Worm (Caenorhabditis elegans): Measurements from ENCODE around the gene W02H5.19.

The W02H5.19 gene

ce11 chrV:2614986-2615687, 23.6 kb upstream of the W02H5.19 start, which contains the start of gene F53E10.1 (continued):
- peak; percentile 20 for TF ChIP-seq unc-130 (tag; optimal IDR thresholded peaks at IDR 0.05)
- no peak for TF ChIP-seq jun-1 (tag; optimal IDR thresholded peaks at IDR 0.05)
- peak; percentile 26 for TF ChIP-seq elt-2 (tag; optimal IDR thresholded peaks at IDR 0.05)
- no peak for TF ChIP-seq lin-39 (tag; optimal IDR thresholded peaks at IDR 0.05)
- TF ChIP-seq vab-15 (tag; optimal IDR thresholded peaks at IDR 0.05) = no peak
- TF ChIP-seq hpl-2 (GFP tag; optimal IDR thresholded peaks at IDR 0.05) = no peak
- no peak for TF ChIP-seq ceh-63 (GFP tag; optimal IDR thresholded peaks at IDR 0.05)
- TF ChIP-seq skn-1 (tag; optimal IDR thresholded peaks at IDR 0.05) = peak; percentile 75
- TF ChIP-seq irx-1 (tag; optimal IDR thresholded peaks at IDR 0.05) = no peak
- TF ChIP-seq aha-1 (tag; optimal IDR thresholded peaks at IDR 0.05) = no peak
- TF ChIP-seq swsn-7 (tag; optimal IDR thresholded peaks at IDR 0.05) = peak; percentile 33
- TF ChIP-seq dsc-1 (tag; optimal IDR thresholded peaks at IDR 0.05) = no peak
- peak; percentile 47; the same call in 1 of the 2 replicates for TF ChIP-seq nhr-19 (GFP tag; conservative IDR thresholded peaks at IDR 0.05)
- TF ChIP-seq ceh-88 (GFP tag; IDR thresholded peaks at IDR 0.05) = no peak
- no peak for TF ChIP-seq hlh-4 (tag; optimal IDR thresholded peaks at IDR 0.05)
- no peak for TF ChIP-seq isw-1 (GFP tag; IDR thresholded peaks at IDR 0.05)
- no peak for TF ChIP-seq nhr-84 (tag; optimal IDR thresholded peaks at IDR 0.05)
- TF ChIP-seq ztf-11 (tag; optimal IDR thresholded peaks at IDR 0.05) = no peak
- no peak for TF ChIP-seq nhr-77 (tag; optimal IDR thresholded peaks at IDR 0.05)
- no peak for TF ChIP-seq lir-3 (tag; optimal IDR thresholded peaks at IDR 0.05; ENCODE audit: poor library complexity)
- TF ChIP-seq C34B4.2 (tag; optimal IDR thresholded peaks at IDR 0.05) = no peak
- TF ChIP-seq grh-1 (GFP tag; IDR thresholded peaks at IDR 0.05) = no peak
- no peak for TF ChIP-seq nhr-28 (tag; optimal IDR thresholded peaks at IDR 0.05)
- TF ChIP-seq nhr-20 (tag; optimal IDR thresholded peaks at IDR 0.05) = peak; percentile 84
- TF ChIP-seq Y116A8C.19 (tag; optimal IDR thresholded peaks at IDR 0.05; ENCODE audit: borderline replicate concordance) = no peak
- no peak for TF ChIP-seq fkh-4 (tag; optimal IDR thresholded peaks at IDR 0.05; ENCODE audit: borderline replicate concordance)
- no peak for TF ChIP-seq nhr-12 (tag; optimal IDR thresholded peaks at IDR 0.05)
- no peak for TF ChIP-seq C04F5.9 (tag; optimal IDR thresholded peaks at IDR 0.05)
- TF ChIP-seq xbp-1 (tag; optimal IDR thresholded peaks at IDR 0.05) = no peak
- peak in 1 of 2 experiments; percentile 54 for TF ChIP-seq mdl-1 (tag; optimal IDR thresholded peaks at IDR 0.05)
- TF ChIP-seq lin-15B (tag; optimal IDR thresholded peaks at IDR 0.05) = no peak
- no peak for TF ChIP-seq egl-13 (tag; optimal IDR thresholded peaks at IDR 0.05)
- peak; percentile 36 to 52 (median 51) for TF ChIP-seq dpl-1 (GFP tag; optimal IDR thresholded peaks at IDR 0.05)
- TF ChIP-seq tlp-1 (tag; optimal IDR thresholded peaks at IDR 0.05) = no peak
- no peak for TF ChIP-seq efl-3 (GFP tag; optimal IDR thresholded peaks at IDR 0.05)

- no peak for TF ChIP-seq ceh-82 (tag; optimal IDR thresholded peaks at IDR 0.05)
- no peak for TF ChIP-seq hpl-2 (GFP tag; optimal IDR thresholded peaks at IDR 0.05)
- no peak for TF ChIP-seq lin-39 (tag; optimal IDR thresholded peaks at IDR 0.05)
- TF ChIP-seq pqm-1 (tag; optimal IDR thresholded peaks at IDR 0.05) = no peak
- no peak for TF ChIP-seq rnt-1 (tag; optimal IDR thresholded peaks at IDR 0.05)
- no peak for TF ChIP-seq lin-35 (GFP tag; optimal IDR thresholded peaks at IDR 0.05)
- TF ChIP-seq nhr-11 (tag; optimal IDR thresholded peaks at IDR 0.05) = no peak
- no peak for TF ChIP-seq tbx-2 (tag; optimal IDR thresholded peaks at IDR 0.05)
- no peak for TF ChIP-seq ces-1 (GFP tag; optimal IDR thresholded peaks at IDR 0.05)
- no peak for TF ChIP-seq swsn-7 (tag; optimal IDR thresholded peaks at IDR 0.05)
Observed at ce11 chrV:2617499-2617898, 21.2 kb upstream of the W02H5.19 start.
